Fruit fly (Drosophila melanogaster) whole organism, embryonic: ENCODE data around the gene trbl.

Source experiments
- Antp ChIP-seq: fragments of 200-800 bp; sonication (Bioruptor generic); optimal IDR thresholded peaks from 3 replicates; lab custom pipeline; 2016; ENCODE audit warnings: missing biosample characterization, missing genetic modification characterization
- CG10147 ChIP-seq: fragments of 200-800 bp; sonication (Bioruptor generic); optimal IDR thresholded peaks from 2 replicates; lab custom pipeline; 2019; ENCODE audit warnings: missing biosample characterization, mild to moderate bottlenecking, missing genetic modification characterization, moderate library complexity
- CG11398 ChIP-seq: fragments of 200-800 bp; sonication (Bioruptor generic); optimal IDR thresholded peaks from 2 replicates; lab custom pipeline; 2016; ENCODE audit warnings: missing biosample characterization, missing genetic modification characterization
- CG11504 ChIP-seq: fragments of 200-800 bp; sonication (Bioruptor generic); optimal IDR thresholded peaks from 3 replicates; lab custom pipeline; 2019; ENCODE audit warnings: missing biosample characterization, mild to moderate bottlenecking, missing genetic modification characterization, moderate library complexity
- CG12236 ChIP-seq: fragments of 200-800 bp; sonication (Bioruptor generic); optimal IDR thresholded peaks from 2 replicates; lab custom pipeline; 2016; ENCODE audit warnings: missing biosample characterization, missing genetic modification characterization
- CG12942 ChIP-seq: fragments of 200-800 bp; sonication (Bioruptor generic); optimal IDR thresholded peaks from 3 replicates; lab custom pipeline; 2016; ENCODE audit warnings: missing biosample characterization, missing genetic modification characterization
- CG17361 ChIP-seq: fragments of 200-800 bp; sonication (Bioruptor generic); IDR thresholded peaks from 3 replicates; pipeline ENCODE4 v1.3.6; 2022; ENCODE audit warnings: missing biosample characterization, missing genetic modification characterization
- CG17568 ChIP-seq: fragments of 200-800 bp; sonication (Bioruptor generic); optimal IDR thresholded peaks from 2 replicates; lab custom pipeline; 2018; ENCODE audit warnings: missing biosample characterization, mild to moderate bottlenecking, missing genetic modification characterization, moderate library complexity
- CG1792 ChIP-seq: fragments of 200-800 bp; sonication (Bioruptor generic); optimal IDR thresholded peaks from 2 replicates; lab custom pipeline; 2016; ENCODE audit warnings: missing biosample characterization, missing genetic modification characterization
- CG18476 ChIP-seq: fragments of 200-800 bp; sonication (Bioruptor generic); optimal IDR thresholded peaks from 2 replicates; lab custom pipeline; 2016; ENCODE audit warnings: missing biosample characterization, mild to moderate bottlenecking, missing genetic modification characterization
- CG18619 ChIP-seq: fragments of 200-800 bp; sonication (Bioruptor generic); optimal IDR thresholded peaks from 3 replicates; lab custom pipeline; 2017; ENCODE audit warnings: missing biosample characterization, mild to moderate bottlenecking, missing genetic modification characterization
- CG18764 ChIP-seq: fragments of 200-800 bp; sonication (Bioruptor generic); optimal IDR thresholded peaks from 3 replicates; lab custom pipeline; 2016; ENCODE audit warnings: missing biosample characterization, missing genetic modification characterization
- CG3281 ChIP-seq: fragments of 200-800 bp; sonication (Bioruptor generic); optimal IDR thresholded peaks from 3 replicates; lab custom pipeline; 2017; ENCODE audit warnings: missing biosample characterization, mild to moderate bottlenecking, missing genetic modification characterization
- CG33213 ChIP-seq: fragments of 200-800 bp; sonication (Bioruptor generic); optimal IDR thresholded peaks from 3 replicates; lab custom pipeline; 2016; ENCODE audit warnings: missing biosample characterization, missing genetic modification characterization
- CG4404 ChIP-seq: fragments of 200-800 bp; sonication (Bioruptor generic); IDR thresholded peaks from 2 replicates; pipeline ENCODE4 v1.3.6; 2022; ENCODE audit warnings: missing biosample characterization, missing genetic modification characterization
- CG5953 ChIP-seq: fragments of 200-800 bp; sonication (Bioruptor generic); IDR thresholded peaks from 2 replicates; pipeline ENCODE4 v1.3.6; 2022; ENCODE audit warnings: missing biosample characterization, missing genetic modification characterization
- CG6272 ChIP-seq: fragments of 200-800 bp; sonication (Bioruptor generic); IDR thresholded peaks from 2 replicates; pipeline ENCODE4 v1.3.6; 2022; ENCODE audit warnings: missing biosample characterization, missing genetic modification characterization
- CG7372 ChIP-seq: fragments of 200-800 bp; sonication (Bioruptor generic); IDR thresholded peaks from 2 replicates; pipeline ENCODE4 v1.3.6; 2022; ENCODE audit warnings: missing biosample characterization, missing genetic modification characterization
- CG7786 ChIP-seq: fragments of 200-800 bp; sonication (Bioruptor generic); optimal IDR thresholded peaks from 2 replicates; lab custom pipeline; 2016; ENCODE audit warnings: missing biosample characterization, missing genetic modification characterization
- CG9727 ChIP-seq: fragments of 200-800 bp; sonication (Bioruptor generic); optimal IDR thresholded peaks from 3 replicates; lab custom pipeline; 2017; ENCODE audit warnings: missing biosample characterization, mild to moderate bottlenecking, missing genetic modification characterization
- Camta ChIP-seq: fragments of 200-800 bp; sonication (Bioruptor generic); optimal IDR thresholded peaks from 2 replicates; lab custom pipeline; 2016; ENCODE audit warnings: missing biosample characterization, missing genetic modification characterization
- CrebB ChIP-seq: fragments of 200-800 bp; sonication (Bioruptor generic); optimal IDR thresholded peaks from 3 replicates; lab custom pipeline; 2018; ENCODE audit warnings: missing biosample characterization, mild to moderate bottlenecking, missing genetic modification characterization
- D19A ChIP-seq: fragments of 200-800 bp; optimal IDR thresholded peaks from 3 replicates; lab custom pipeline; 2019; ENCODE audit warnings: missing biosample characterization, mild to moderate bottlenecking, missing genetic modification characterization, moderate library complexity
- E2f1 ChIP-seq: fragments of 200-800 bp; sonication (Bioruptor generic); IDR thresholded peaks from 2 replicates; pipeline ENCODE4 v1.3.6; 2022; ENCODE audit warnings: missing biosample characterization, missing genetic modification characterization
- Ets65A ChIP-seq: fragments of 200-800 bp; sonication (Bioruptor generic); peaks from one replicate; lab custom pipeline; 2016; ENCODE audit warnings: missing biosample characterization, missing genetic modification characterization
- HLHmδ ChIP-seq: fragments of 200-800 bp; sonication (Bioruptor generic); optimal IDR thresholded peaks from 2 replicates; lab custom pipeline; 2018; ENCODE audit warnings: missing biosample characterization, mild to moderate bottlenecking, missing genetic modification characterization, moderate library complexity
- Hey ChIP-seq: fragments of 200-800 bp; sonication (Bioruptor generic); optimal IDR thresholded peaks from 3 replicates; lab custom pipeline; 2018; ENCODE audit warnings: missing biosample characterization, mild to moderate bottlenecking, missing genetic modification characterization
- Hr3 ChIP-seq: fragments of 200-800 bp; sonication (Bioruptor generic); optimal IDR thresholded peaks from 3 replicates; lab custom pipeline; 2016; ENCODE audit warnings: missing biosample characterization, missing genetic modification characterization
- Hr39 ChIP-seq: fragments of >200 bp; optimal IDR thresholded peaks from 2 replicates; lab custom pipeline; 2017
- Neu2 ChIP-seq: fragments of 200-800 bp; sonication (Bioruptor generic); optimal IDR thresholded peaks from 3 replicates; lab custom pipeline; 2016; ENCODE audit warnings: missing biosample characterization, missing genetic modification characterization, borderline replicate concordance
- Rfx ChIP-seq: fragments of 200-800 bp; sonication (Bioruptor generic); IDR thresholded peaks from 2 replicates; pipeline ENCODE4 v1.3.6; 2022; ENCODE audit warnings: missing biosample characterization, missing genetic modification characterization
- Stat92E ChIP-seq, 3 experiments: fragments of >200 bp in 2 of 3; fragments of 200-800 bp in 1 of 3; sonication (Bioruptor generic) in 1 of 3; optimal IDR thresholded peaks; 2 replicates each; lab custom pipeline; 2017 to 2019; ENCODE audit warnings: missing biosample characterization in 3 of 3, missing genetic modification characterization in 3 of 3, mild to moderate bottlenecking in 1 of 3, moderate library complexity in 1 of 3
- ac ChIP-seq: fragments of 200-800 bp; sonication (Bioruptor generic); optimal IDR thresholded peaks from 3 replicates; lab custom pipeline; 2017; ENCODE audit warnings: missing biosample characterization, mild to moderate bottlenecking, missing genetic modification characterization
- bsh ChIP-seq, 2 experiments: fragments of 200-800 bp; sonication (Bioruptor generic); optimal IDR thresholded peaks; 2 replicates each; lab custom pipeline; 2017 to 2018; ENCODE audit warnings: mild to moderate bottlenecking in 2 of 2, missing biosample characterization in 2 of 2, missing genetic modification characterization in 2 of 2, moderate library complexity in 1 of 2
- crc ChIP-seq: fragments of 200-800 bp; sonication (Bioruptor generic); optimal IDR thresholded peaks from 2 replicates; lab custom pipeline; 2016; ENCODE audit warnings: missing biosample characterization, missing genetic modification characterization
- dmrt11E ChIP-seq: fragments of 200-800 bp; sonication (Bioruptor generic); optimal IDR thresholded peaks from 3 replicates; lab custom pipeline; 2018; ENCODE audit warnings: missing biosample characterization, mild to moderate bottlenecking, missing genetic modification characterization, moderate library complexity
- gsb-n ChIP-seq: fragments of 200-800 bp; sonication (Bioruptor generic); optimal IDR thresholded peaks from 3 replicates; lab custom pipeline; 2018; ENCODE audit warnings: missing biosample characterization, mild to moderate bottlenecking, missing genetic modification characterization
- lilli ChIP-seq: fragments of 200-800 bp; sonication (Bioruptor generic); optimal IDR thresholded peaks from 3 replicates; lab custom pipeline; 2016; ENCODE audit warnings: missing biosample characterization, missing genetic modification characterization
- nerfin-2 ChIP-seq: fragments of 200-800 bp; sonication (Bioruptor generic); IDR thresholded peaks from 2 replicates; pipeline ENCODE4 v1.3.6; 2022; ENCODE audit warnings: missing biosample characterization, missing genetic modification characterization; ENCODE audit not compliant: partially characterized antibody
- nom ChIP-seq: fragments of 200-800 bp; sonication (Bioruptor generic); optimal IDR thresholded peaks from 2 replicates; lab custom pipeline; 2017; ENCODE audit warnings: missing biosample characterization, missing genetic modification characterization, mild to moderate bottlenecking, moderate library complexity, missing genetic modification reagents
- p53 ChIP-seq: fragments of 200-800 bp; sonication (Bioruptor generic); optimal IDR thresholded peaks from 2 replicates; lab custom pipeline; 2016; ENCODE audit warnings: missing biosample characterization, missing genetic modification characterization
- pb ChIP-seq: fragments of 200-800 bp; sonication (Bioruptor generic); optimal IDR thresholded peaks from 3 replicates; lab custom pipeline; 2016; ENCODE audit warnings: missing biosample characterization, missing genetic modification characterization
- pfk ChIP-seq: fragments of 200-800 bp; sonication (Bioruptor generic); optimal IDR thresholded peaks from 2 replicates; lab custom pipeline; 2018; ENCODE audit warnings: missing biosample characterization, mild to moderate bottlenecking, missing genetic modification characterization, moderate library complexity
- pzg ChIP-seq: fragments of 200-800 bp; sonication (Bioruptor generic); optimal IDR thresholded peaks from 3 replicates; lab custom pipeline; 2018; ENCODE audit warnings: missing biosample characterization, mild to moderate bottlenecking, missing genetic modification characterization, moderate library complexity
- rib ChIP-seq: fragments of 200-800 bp; sonication (Bioruptor generic); IDR thresholded peaks from 2 replicates; pipeline ENCODE4 v1.3.6; 2022; ENCODE audit warnings: missing biosample characterization, missing genetic modification characterization
- sd ChIP-seq: fragments of 200-800 bp; sonication (Bioruptor generic); optimal IDR thresholded peaks from 3 replicates; lab custom pipeline; 2018; ENCODE audit warnings: missing biosample characterization, mild to moderate bottlenecking, missing genetic modification characterization, moderate library complexity
- sens-2 ChIP-seq: fragments of 200-800 bp; sonication (Bioruptor generic); IDR thresholded peaks from 2 replicates; pipeline ENCODE4 v1.3.6; 2022; ENCODE audit warnings: missing biosample characterization, missing genetic modification characterization
- so ChIP-seq: fragments of 200-800 bp; sonication (Bioruptor generic); IDR thresholded peaks from 3 replicates; pipeline ENCODE4 v1.3.6; 2022; ENCODE audit warnings: missing biosample characterization, missing genetic modification characterization
- unc-4 ChIP-seq: fragments of 200-800 bp; sonication (Bioruptor generic); IDR thresholded peaks from 2 replicates; pipeline ENCODE4 v1.3.6; 2022; ENCODE audit warnings: missing biosample characterization, missing genetic modification characterization; ENCODE audit not compliant: partially characterized antibody
- vvl ChIP-seq: fragments of 200-800 bp; sonication (Bioruptor generic); IDR thresholded peaks from 2 replicates; pipeline ENCODE4 v1.3.6; 2022; ENCODE audit warnings: missing biosample characterization, missing genetic modification characterization
- wor ChIP-seq: fragments of 200-800 bp; sonication (Bioruptor generic); IDR thresholded peaks from 2 replicates; pipeline ENCODE4 v1.3.6; 2022; ENCODE audit warnings: missing biosample characterization, missing genetic modification characterization

The trbl gene

DNA sequence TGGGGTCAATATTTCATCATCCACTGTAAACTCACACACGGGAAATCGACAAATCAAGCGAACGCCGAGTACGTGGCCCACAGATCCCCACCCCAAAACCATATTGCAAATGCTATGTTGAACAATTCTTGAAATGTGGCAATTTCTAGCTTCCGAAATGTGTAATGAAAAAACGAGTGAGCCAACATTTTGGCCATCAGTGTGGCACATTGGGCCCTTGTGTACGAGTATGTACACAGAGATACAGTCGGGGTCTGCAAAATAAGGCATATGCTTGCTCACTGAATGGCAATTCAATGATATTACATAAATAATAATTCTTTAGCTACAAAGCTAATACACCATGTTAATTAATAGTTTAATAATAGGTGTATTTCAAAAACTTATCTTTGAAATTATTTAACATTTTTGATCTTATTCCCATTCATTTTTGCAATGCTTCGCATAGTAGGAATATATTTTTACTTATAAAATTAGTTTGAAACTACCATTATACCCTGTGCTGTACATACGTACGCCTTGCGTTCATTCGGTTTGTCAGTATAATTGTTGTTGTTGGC is 1.8 kb downstream of the trbl start (continued):
- TF ChIP-seq CG5953 (GFP tag; lab: Robert Waterston, UW) (peak; percentile 68), CG7372 (GFP tag; lab: Robert Waterston, UW) (peak; percentile 75), pb (GFP tag; lab: Kevin White, UChicago) (peak; percentile 81), CG12236 (peak; percentile 15), CG7786 (peak; percentile 91), sens-2 (no peak; the same call in 1 of the 2 replicates), CG18764 (GFP tag; lab: Kevin White, UChicago) (peak; percentile 79), lilli (GFP tag; lab: Kevin White, UChicago) (peak; percentile 90), nerfin-2 (GFP tag; lab: Robert Waterston, UW) (no peak), CG1792 (GFP tag; lab: Kevin White, UChicago) (peak; percentile 32), CG33213 (GFP tag; lab: Kevin White, UChicago) (peak; percentile 65), pzg (GFP tag; lab: Kevin White, UChicago) (peak; percentile 2), E2f1 (GFP tag; lab: Robert Waterston, UW) (peak; percentile 84), Rfx (GFP tag; lab: Robert Waterston, UW) (peak; percentile 92), p53 (GFP tag; lab: Kevin White, UChicago) (no peak), CG4404 (peak; percentile 67), crc (GFP tag; lab: Kevin White, UChicago) (peak; percentile 69), nom (GFP tag; lab: Kevin White, UChicago) (peak; percentile 78), wor (peak; percentile 59), unc-4 (GFP tag; lab: Robert Waterston, UW) (no peak), CrebB (tag; lab: Kevin White, UChicago) (peak; percentile 77), Hr39 (no peak), Neu2 (no peak), Camta (peak; percentile 72), vvl (GFP tag; lab: Robert Waterston, UW) (peak; percentile 90), CG18476 (GFP tag; lab: Kevin White, UChicago) (peak; percentile 85), gsb-n (tag; lab: Kevin White, UChicago) (peak; percentile 76), CG11504 (tag; lab: Kevin White, UChicago) (peak; percentile 91), CG17568 (peak; percentile 83), CG6272 (GFP tag; lab: Robert Waterston, UW) (peak; percentile 73), Stat92E (GFP tag; optimal IDR thresholded peaks at IDR 0.05; lab: Kevin White, UChicago) (no peak), D19A (tag; lab: Kevin White, UChicago) (peak; percentile 84), Hey (no peak), CG18619 (GFP tag; lab: Kevin White, UChicago) (peak; percentile 89), so (GFP tag; lab: Robert Waterston, UW) (peak; percentile 73), bsh (GFP tag; optimal IDR thresholded peaks at IDR 0.05; lab: Kevin White, UChicago) (peak; percentile 82 to 86), pfk (GFP tag; lab: Kevin White, UChicago) (peak; percentile 40), CG12942 (GFP tag; lab: Kevin White, UChicago) (peak; percentile 74), Ets65A (peak; percentile 92), HLHmδ (GFP tag; lab: Kevin White, UChicago) (no peak), CG17361 (GFP tag; lab: Robert Waterston, UW) (peak; percentile 96), ac (no peak), sd (tag; lab: Kevin White, UChicago) (peak; percentile 85), CG3281 (peak; percentile 87), Antp (GFP tag; lab: Kevin White, UChicago) (peak; percentile 77), dmrt11E (tag; lab: Kevin White, UChicago) (peak; percentile 71), CG10147 (GFP tag; lab: Kevin White, UChicago) (peak; percentile 76), CG11398 (GFP tag; lab: Kevin White, UChicago) (peak; percentile 70), Hr3 (GFP tag; lab: Kevin White, UChicago) (peak; percentile 88), CG9727 (GFP tag; lab: Kevin White, UChicago) (peak; percentile 88), rib (GFP tag; lab: Robert Waterston, UW) (peak; percentile 84)
